Worm (Caenorhabditis elegans): Measurements from ENCODE around the gene algn-6.

DNA sequence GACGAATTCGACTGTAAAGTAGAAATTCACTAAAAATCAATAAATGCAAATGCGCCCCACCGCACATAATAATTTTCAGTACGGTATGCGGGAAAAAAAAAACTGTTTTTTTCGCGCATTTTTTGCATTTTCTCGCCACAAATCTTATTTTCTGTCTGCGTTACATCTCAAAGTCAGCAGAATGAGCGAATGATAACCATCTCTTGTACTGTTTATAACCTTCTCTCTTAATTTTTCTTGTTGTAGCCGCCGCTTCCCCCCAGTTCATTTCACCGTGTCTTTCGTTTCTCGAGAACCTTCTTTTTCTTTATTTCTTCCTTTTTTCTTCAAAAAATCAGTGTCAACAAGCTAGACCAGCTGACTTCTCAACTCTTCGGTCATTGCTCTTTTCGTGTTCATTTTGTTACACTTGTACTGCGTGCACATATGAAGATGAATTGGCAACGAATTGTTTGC, 24.1 kb upstream of the algn-6 start:
- TF ChIP-seq nhr-237 (tag; optimal IDR thresholded peaks at IDR 0.05) (no peak), ama-1 (optimal IDR thresholded peaks at IDR 0.05) (peak; percentile 72), aly-2 (tag; optimal IDR thresholded peaks at IDR 0.05) (no peak), fkh-10 (GFP tag; optimal IDR thresholded peaks at IDR 0.05) (no peak), skn-1 (tag; optimal IDR thresholded peaks at IDR 0.05) (no peak), ztf-4 (tag; optimal IDR thresholded peaks at IDR 0.05) (no peak), lin-15B (tag; optimal IDR thresholded peaks at IDR 0.05) (no peak), jun-1 (tag; optimal IDR thresholded peaks at IDR 0.05) (no peak), mdl-1 (tag; optimal IDR thresholded peaks at IDR 0.05) (no peak), unc-62 (GFP tag; optimal IDR thresholded peaks at IDR 0.05) (no peak)

All from whole organism, L3 larva.